ENCODE assay signal across 1 fruit fly cellular context in genomic region chrX:13679565-13679964, dm6.
TF ChIP-seq lines count a peak whose summit lies in the region.

No protein-coding gene starts in this region.

TF ChIP-seq in whole organism, embryonic, 481 proteins besides CTCF, POLR2A, EP300 and RAD21 (continued from another document and continues in another):
- TF ChIP-seq Ets97D (GFP tag; optimal IDR thresholded peaks at IDR 0.05; lab: Kevin White, UChicago): no peak
- no peak for TF ChIP-seq ase (GFP tag; IDR thresholded peaks at IDR 0.05; lab: Robert Waterston, UW)
- no peak for TF ChIP-seq Abd-B (GFP tag; optimal IDR thresholded peaks at IDR 0.05; lab: Kevin White, UChicago)
- no peak for TF ChIP-seq YL-1 (GFP tag; optimal IDR thresholded peaks at IDR 0.05; lab: Kevin White, UChicago)
- TF ChIP-seq CG10431 (GFP tag; optimal IDR thresholded peaks at IDR 0.05; lab: Kevin White, UChicago): no peak
- no peak for TF ChIP-seq CG17568 (GFP tag; optimal IDR thresholded peaks at IDR 0.05; lab: Kevin White, UChicago)
- peak; percentile 28 for TF ChIP-seq CG17829 (tag; optimal IDR thresholded peaks at IDR 0.05; lab: Kevin White, UChicago)
- TF ChIP-seq CG31388 (GFP tag; optimal IDR thresholded peaks at IDR 0.05; lab: Kevin White, UChicago): no peak
- no peak for TF ChIP-seq CG12219 (GFP tag; optimal IDR thresholded peaks at IDR 0.05; lab: Kevin White, UChicago)
- TF ChIP-seq CG6272 (GFP tag; IDR thresholded peaks at IDR 0.05; lab: Robert Waterston, UW): no peak
- TF ChIP-seq hkb (optimal IDR thresholded peaks at IDR 0.05; lab: Kevin White, UChicago): no peak
- TF ChIP-seq hkb (GFP tag; IDR thresholded peaks at IDR 0.05; lab: Robert Waterston, UW): 0 out of 2 replicates have a peak, but pooled peaks have one; percentile 9
- TF ChIP-seq CG13123 (GFP tag; optimal IDR thresholded peaks at IDR 0.05; lab: Kevin White, UChicago): no peak
- TF ChIP-seq lmd (GFP tag; IDR thresholded peaks at IDR 0.05; lab: Robert Waterston, UW): 0 out of 2 replicates have a peak, but pooled peaks have one; percentile 18
- TF ChIP-seq Mes4 (GFP tag; optimal IDR thresholded peaks at IDR 0.05; lab: Kevin White, UChicago): no peak
- TF ChIP-seq Doc2 (GFP tag; IDR thresholded peaks at IDR 0.05; lab: Robert Waterston, UW): no peak
- no peak for TF ChIP-seq CG17186 (GFP tag; optimal IDR thresholded peaks at IDR 0.05; lab: Kevin White, UChicago)
- no peak for TF ChIP-seq CG15479 (GFP tag; optimal IDR thresholded peaks at IDR 0.05; lab: Kevin White, UChicago)
- TF ChIP-seq Sry-δ (GFP tag; optimal IDR thresholded peaks at IDR 0.05; lab: Kevin White, UChicago): no peak
- TF ChIP-seq CG1832 (GFP tag; optimal IDR thresholded peaks at IDR 0.05; lab: Kevin White, UChicago): no peak
- TF ChIP-seq disco-r (GFP tag; optimal IDR thresholded peaks at IDR 0.05; lab: Kevin White, UChicago): no peak
- no peak for TF ChIP-seq CkIIα-i1 (GFP tag; IDR thresholded peaks at IDR 0.05; lab: Robert Waterston, UW)
- TF ChIP-seq dmrt11E (tag; optimal IDR thresholded peaks at IDR 0.05; lab: Kevin White, UChicago): peak; percentile 46
- no peak for TF ChIP-seq Bgb (GFP tag; IDR thresholded peaks at IDR 0.05; lab: Robert Waterston, UW; ENCODE audit: partially characterized antibody)
- no peak for TF ChIP-seq CG6689 (GFP tag; IDR thresholded peaks at IDR 0.05; lab: Robert Waterston, UW)
- TF ChIP-seq row (GFP tag; IDR thresholded peaks at IDR 0.05; lab: Robert Waterston, UW): peak; percentile 61
- no peak for TF ChIP-seq CG12071 (GFP tag; optimal IDR thresholded peaks at IDR 0.05; lab: Kevin White, UChicago)
- no peak for TF ChIP-seq CG12155 (GFP tag; optimal IDR thresholded peaks at IDR 0.05; lab: Kevin White, UChicago)
- no peak for TF ChIP-seq CG5180 (GFP tag; optimal IDR thresholded peaks at IDR 0.05; lab: Kevin White, UChicago)
- TF ChIP-seq CG1647 (GFP tag; optimal IDR thresholded peaks at IDR 0.05; lab: Kevin White, UChicago): no peak
- TF ChIP-seq ci (GFP tag; IDR thresholded peaks at IDR 0.05; lab: Robert Waterston, UW): no peak
- no peak for TF ChIP-seq Hsf (GFP tag; optimal IDR thresholded peaks at IDR 0.05; lab: Kevin White, UChicago)
- TF ChIP-seq zfh2 (GFP tag; optimal IDR thresholded peaks at IDR 0.05; lab: Kevin White, UChicago): no peak
- TF ChIP-seq croc (GFP tag; conservative IDR thresholded peaks at IDR 0.05; lab: Robert Waterston, UW): no peak
- TF ChIP-seq sim (GFP tag; IDR thresholded peaks at IDR 0.05; lab: Robert Waterston, UW): no peak
- no peak for TF ChIP-seq sisA (GFP tag; IDR thresholded peaks at IDR 0.05; lab: Robert Waterston, UW)
- TF ChIP-seq CG2678 (tag; optimal IDR thresholded peaks at IDR 0.05; lab: Kevin White, UChicago): peak; percentile 52
- no peak for TF ChIP-seq tio (GFP tag; optimal IDR thresholded peaks at IDR 0.05; lab: Kevin White, UChicago)
- no peak for TF ChIP-seq sob (GFP tag; IDR thresholded peaks at IDR 0.05; lab: Robert Waterston, UW)
- no peak for TF ChIP-seq pros (GFP tag; optimal IDR thresholded peaks at IDR 0.05; lab: Kevin White, UChicago)
- TF ChIP-seq gsb (GFP tag; IDR thresholded peaks at IDR 0.05; lab: Robert Waterston, UW): no peak
- no peak for TF ChIP-seq CG11085 (GFP tag; IDR thresholded peaks at IDR 0.05; lab: Robert Waterston, UW)
- no peak for TF ChIP-seq pan (optimal IDR thresholded peaks at IDR 0.05; lab: Kevin White, UChicago)
- no peak for TF ChIP-seq pan (GFP tag; optimal IDR thresholded peaks at IDR 0.05 in 1 of 2, IDR thresholded peaks at IDR 0.05 in 1 of 2)
- peak; percentile 19 for TF ChIP-seq Meics (GFP tag; optimal IDR thresholded peaks at IDR 0.05; lab: Kevin White, UChicago)
- no peak for TF ChIP-seq CG30020 (tag; optimal IDR thresholded peaks at IDR 0.05; lab: Kevin White, UChicago)
- no peak for TF ChIP-seq CG17802 (tag; optimal IDR thresholded peaks at IDR 0.05; lab: Kevin White, UChicago)
- TF ChIP-seq bab2 (GFP tag; optimal IDR thresholded peaks at IDR 0.05; lab: Kevin White, UChicago): no peak
- TF ChIP-seq crp (GFP tag; optimal IDR thresholded peaks at IDR 0.05; lab: Kevin White, UChicago): no peak
- TF ChIP-seq pfk (GFP tag; optimal IDR thresholded peaks at IDR 0.05; lab: Kevin White, UChicago): no peak
- TF ChIP-seq inv (GFP tag; IDR thresholded peaks at IDR 0.05; lab: Robert Waterston, UW; ENCODE audit: partially characterized antibody): no peak
- no peak for TF ChIP-seq Hmr (GFP tag; optimal IDR thresholded peaks at IDR 0.05; lab: Kevin White, UChicago)
- TF ChIP-seq H15 (GFP tag; IDR thresholded peaks at IDR 0.05; lab: Robert Waterston, UW): no peak
- TF ChIP-seq fd64A (GFP tag; optimal IDR thresholded peaks at IDR 0.05; lab: Kevin White, UChicago): no peak
- TF ChIP-seq gsb-n (tag; optimal IDR thresholded peaks at IDR 0.05; lab: Kevin White, UChicago): no peak
- TF ChIP-seq Fer1 (GFP tag; optimal IDR thresholded peaks at IDR 0.05; lab: Kevin White, UChicago): no peak
- no peak for TF ChIP-seq Dbx (GFP tag; IDR thresholded peaks at IDR 0.05; lab: Robert Waterston, UW)
- TF ChIP-seq CG6813 (GFP tag; optimal IDR thresholded peaks at IDR 0.05; lab: Kevin White, UChicago): no peak
- TF ChIP-seq CG12104 (GFP tag; optimal IDR thresholded peaks at IDR 0.05; lab: Kevin White, UChicago): no peak
- TF ChIP-seq MBD-R2 (GFP tag; IDR thresholded peaks at IDR 0.05; lab: Robert Waterston, UW): no peak
- TF ChIP-seq pita (GFP tag; optimal IDR thresholded peaks at IDR 0.05; lab: Kevin White, UChicago): no peak
- TF ChIP-seq gem (tag; optimal IDR thresholded peaks at IDR 0.05; lab: Kevin White, UChicago): peak; percentile 70
- no peak for TF ChIP-seq NfI (GFP tag; optimal IDR thresholded peaks at IDR 0.05; lab: Kevin White, UChicago)
- no peak for TF ChIP-seq CHES-1-like (GFP tag; optimal IDR thresholded peaks at IDR 0.05; lab: Kevin White, UChicago)
- no peak for TF ChIP-seq CG8281 (tag; optimal IDR thresholded peaks at IDR 0.05; lab: Kevin White, UChicago)
- no peak for TF ChIP-seq HmgD (GFP tag; optimal IDR thresholded peaks at IDR 0.05; lab: Kevin White, UChicago)
- no peak for TF ChIP-seq Rfx (GFP tag; IDR thresholded peaks at IDR 0.05; lab: Robert Waterston, UW)
- TF ChIP-seq Sox102F (GFP tag; optimal IDR thresholded peaks at IDR 0.05; lab: Kevin White, UChicago): peak; percentile 62
- peak; percentile 4 for TF ChIP-seq CG13296 (GFP tag; optimal IDR thresholded peaks at IDR 0.05; lab: Kevin White, UChicago)
- no peak for TF ChIP-seq CG6791 (GFP tag; IDR thresholded peaks at IDR 0.05; lab: Robert Waterston, UW; ENCODE audit: partially characterized antibody)
- no peak for TF ChIP-seq BtbVII (GFP tag; optimal IDR thresholded peaks at IDR 0.05; lab: Kevin White, UChicago)
- no peak for TF ChIP-seq CG2199 (GFP tag; IDR thresholded peaks at IDR 0.05; lab: Robert Waterston, UW)
- TF ChIP-seq CG3847 (GFP tag; IDR thresholded peaks at IDR 0.05; lab: Robert Waterston, UW): no peak
- no peak for TF ChIP-seq CG3163 (GFP tag; optimal IDR thresholded peaks at IDR 0.05; lab: Kevin White, UChicago)
- no peak for TF ChIP-seq ac (GFP tag; optimal IDR thresholded peaks at IDR 0.05; lab: Kevin White, UChicago)
- peak; percentile 15 for TF ChIP-seq Xbp1 (GFP tag; optimal IDR thresholded peaks at IDR 0.05; lab: Kevin White, UChicago)
- no peak for TF ChIP-seq org-1 (GFP tag; optimal IDR thresholded peaks at IDR 0.05; lab: Kevin White, UChicago)
- TF ChIP-seq Hr51 (GFP tag; optimal IDR thresholded peaks at IDR 0.05; lab: Kevin White, UChicago): peak in 1 of 2 experiments; percentile 52
- no peak for TF ChIP-seq bigmax (GFP tag; optimal IDR thresholded peaks at IDR 0.05; lab: Kevin White, UChicago)
- TF ChIP-seq CG3838 (GFP tag; optimal IDR thresholded peaks at IDR 0.05; lab: Kevin White, UChicago): no peak
- no peak for TF ChIP-seq CG5953 (GFP tag; IDR thresholded peaks at IDR 0.05; lab: Robert Waterston, UW)
- TF ChIP-seq Bdp1 (GFP tag; optimal IDR thresholded peaks at IDR 0.05; lab: Kevin White, UChicago): no peak
- TF ChIP-seq yki (optimal IDR thresholded peaks at IDR 0.05; lab: Kevin White, UChicago): no peak
- TF ChIP-seq CG7745 (tag; optimal IDR thresholded peaks at IDR 0.05; lab: Kevin White, UChicago): no peak
- TF ChIP-seq tgo (GFP tag; IDR thresholded peaks at IDR 0.05; lab: Robert Waterston, UW): no peak
- TF ChIP-seq Lim3 (GFP tag; IDR thresholded peaks at IDR 0.05; lab: Robert Waterston, UW): no peak
- TF ChIP-seq CG12769 (tag; optimal IDR thresholded peaks at IDR 0.05; lab: Kevin White, UChicago): no peak
- peak; percentile 9 for TF ChIP-seq CG7839 (tag; optimal IDR thresholded peaks at IDR 0.05; lab: Kevin White, UChicago)
- TF ChIP-seq zen (tag; optimal IDR thresholded peaks at IDR 0.05; lab: Kevin White, UChicago): no peak
- TF ChIP-seq D (optimal IDR thresholded peaks at IDR 0.05; lab: Kevin White, UChicago): no peak
- TF ChIP-seq D (GFP tag; optimal IDR thresholded peaks at IDR 0.05; lab: Kevin White, UChicago): peak; percentile 9
- TF ChIP-seq wek (GFP tag; optimal IDR thresholded peaks at IDR 0.05; lab: Kevin White, UChicago): no peak
- TF ChIP-seq Opbp (GFP tag; IDR thresholded peaks at IDR 0.05; lab: Robert Waterston, UW; ENCODE audit: partially characterized antibody): no peak
- TF ChIP-seq CG32532 (GFP tag; IDR thresholded peaks at IDR 0.05; lab: Robert Waterston, UW): no peak
- no peak for TF ChIP-seq CG11398 (GFP tag; optimal IDR thresholded peaks at IDR 0.05; lab: Kevin White, UChicago)
- TF ChIP-seq CG6683 (GFP tag; optimal IDR thresholded peaks at IDR 0.05; lab: Kevin White, UChicago): no peak
- TF ChIP-seq MTF-1 (GFP tag; optimal IDR thresholded peaks at IDR 0.05; lab: Kevin White, UChicago; ENCODE audit: borderline replicate concordance): no peak
- TF ChIP-seq run (tag; optimal IDR thresholded peaks at IDR 0.05; lab: Kevin White, UChicago): no peak
- TF ChIP-seq Nf-YB (GFP tag; optimal IDR thresholded peaks at IDR 0.05; lab: Kevin White, UChicago): no peak
- no peak for TF ChIP-seq CG8089 (GFP tag; optimal IDR thresholded peaks at IDR 0.05; lab: Kevin White, UChicago)
- TF ChIP-seq CG5245 (GFP tag; optimal IDR thresholded peaks at IDR 0.05; lab: Kevin White, UChicago): no peak
- no peak for TF ChIP-seq exex (tag; optimal IDR thresholded peaks at IDR 0.05; lab: Kevin White, UChicago)
- peak; percentile 33 for TF ChIP-seq CG10979 (tag; optimal IDR thresholded peaks at IDR 0.05; lab: Kevin White, UChicago)
- TF ChIP-seq otp (GFP tag; IDR thresholded peaks at IDR 0.05; lab: Robert Waterston, UW): no peak
- no peak for TF ChIP-seq fd102C (GFP tag; optimal IDR thresholded peaks at IDR 0.05; lab: Kevin White, UChicago)
- no peak for TF ChIP-seq CG30431 (GFP tag; optimal IDR thresholded peaks at IDR 0.05; lab: Kevin White, UChicago)
- no peak for TF ChIP-seq crol (GFP tag; IDR thresholded peaks at IDR 0.05; lab: Robert Waterston, UW)
- peak; percentile 26 for TF ChIP-seq gcm (GFP tag; optimal IDR thresholded peaks at IDR 0.05; lab: Kevin White, UChicago)
- TF ChIP-seq CG10267 (tag; optimal IDR thresholded peaks at IDR 0.05; lab: Kevin White, UChicago): peak; percentile 26
- no peak for TF ChIP-seq CG2116 (GFP tag; optimal IDR thresholded peaks at IDR 0.05; lab: Kevin White, UChicago)
- TF ChIP-seq gro (GFP tag; optimal IDR thresholded peaks at IDR 0.05; lab: Kevin White, UChicago): no peak
- TF ChIP-seq Deaf1 (tag; optimal IDR thresholded peaks at IDR 0.05; lab: Kevin White, UChicago): no peak
- peak in 1 of 2 experiments; percentile 38 for TF ChIP-seq bsh (GFP tag; optimal IDR thresholded peaks at IDR 0.05; lab: Kevin White, UChicago)
- TF ChIP-seq Hmx (GFP tag; optimal IDR thresholded peaks at IDR 0.05; lab: Kevin White, UChicago): no peak
- no peak for TF ChIP-seq nom (GFP tag; optimal IDR thresholded peaks at IDR 0.05; lab: Kevin White, UChicago)
- no peak for TF ChIP-seq D19B (GFP tag; optimal IDR thresholded peaks at IDR 0.05; lab: Kevin White, UChicago)
- no peak for TF ChIP-seq CG16779 (GFP tag; IDR thresholded peaks at IDR 0.05; lab: Robert Waterston, UW)
- no peak for TF ChIP-seq CG7372 (GFP tag; IDR thresholded peaks at IDR 0.05; lab: Robert Waterston, UW)
- TF ChIP-seq CG12942 (GFP tag; optimal IDR thresholded peaks at IDR 0.05; lab: Kevin White, UChicago): no peak
- no peak for TF ChIP-seq ash1 (GFP tag; optimal IDR thresholded peaks at IDR 0.05; lab: Kevin White, UChicago)
- TF ChIP-seq trem (tag; optimal IDR thresholded peaks at IDR 0.05; lab: Kevin White, UChicago): peak; percentile 12
- TF ChIP-seq CG30403 (GFP tag; optimal IDR thresholded peaks at IDR 0.05; lab: Kevin White, UChicago): peak; percentile 2
- TF ChIP-seq CG10209 (GFP tag; optimal IDR thresholded peaks at IDR 0.05; lab: Kevin White, UChicago): peak; percentile 25
- TF ChIP-seq luna (GFP tag; optimal IDR thresholded peaks at IDR 0.05; lab: Kevin White, UChicago): no peak
- TF ChIP-seq ara (GFP tag; IDR thresholded peaks at IDR 0.05; lab: Robert Waterston, UW): no peak; the same call in 1 of the 2 replicates
- TF ChIP-seq CG1603 (tag; optimal IDR thresholded peaks at IDR 0.05; lab: Kevin White, UChicago): no peak
- TF ChIP-seq CG8944 (GFP tag; optimal IDR thresholded peaks at IDR 0.05; lab: Kevin White, UChicago): no peak
- no peak for TF ChIP-seq esg (GFP tag; conservative IDR thresholded peaks at IDR 0.05; lab: Robert Waterston, UW)
- TF ChIP-seq CG1529 (GFP tag; optimal IDR thresholded peaks at IDR 0.05; lab: Kevin White, UChicago): no peak
- no peak for TF ChIP-seq gcm2 (GFP tag; optimal IDR thresholded peaks at IDR 0.05; lab: Kevin White, UChicago)
- TF ChIP-seq Mrtf (GFP tag; IDR thresholded peaks at IDR 0.05; lab: Robert Waterston, UW): no peak
- no peak for TF ChIP-seq CrebB (tag; optimal IDR thresholded peaks at IDR 0.05; lab: Kevin White, UChicago)
- no peak for TF ChIP-seq CG9609 (GFP tag; optimal IDR thresholded peaks at IDR 0.05; lab: Kevin White, UChicago)
- TF ChIP-seq CoRest (tag; optimal IDR thresholded peaks at IDR 0.05; lab: Kevin White, UChicago): peak; percentile 29
- TF ChIP-seq CG15011 (GFP tag; optimal IDR thresholded peaks at IDR 0.05; lab: Kevin White, UChicago): no peak
- TF ChIP-seq CG8924 (tag; optimal IDR thresholded peaks at IDR 0.05; lab: Kevin White, UChicago): no peak
- no peak for TF ChIP-seq salm (tag; optimal IDR thresholded peaks at IDR 0.05; lab: Kevin White, UChicago)
- TF ChIP-seq CG10565 (GFP tag; optimal IDR thresholded peaks at IDR 0.05; lab: Kevin White, UChicago): no peak
- no peak for TF ChIP-seq Lhr (GFP tag; optimal IDR thresholded peaks at IDR 0.05; lab: Kevin White, UChicago)
- peak; percentile 44 for TF ChIP-seq Blimp-1 (GFP tag; optimal IDR thresholded peaks at IDR 0.05; lab: Kevin White, UChicago)
